Fruit fly (Drosophila melanogaster): Measurements from ENCODE around the gene lin-52.

lin-52 gene

dm6 chrX:5735268-5735941 is 19.4 kb downstream of the lin-52 start (continued):
- TF ChIP-seq lz (GFP tag; optimal IDR thresholded peaks at IDR 0.05) (peak; percentile 94), Sox14 (GFP tag; optimal IDR thresholded peaks at IDR 0.05) (peak; percentile 92), Sox102F (GFP tag; optimal IDR thresholded peaks at IDR 0.05) (peak; percentile 92), CG6854 (GFP tag; optimal IDR thresholded peaks at IDR 0.05) (no peak), Met (GFP tag; optimal IDR thresholded peaks at IDR 0.05) (peak; percentile 95), Eip78C (GFP tag) (peak; percentile 98), eg (GFP tag; IDR thresholded peaks at IDR 0.05) (peak; percentile 93), CG11902 (GFP tag; optimal IDR thresholded peaks at IDR 0.05) (peak; percentile 72), Lpt (GFP tag; optimal IDR thresholded peaks at IDR 0.05) (peak; percentile 78), fd59A (GFP tag; optimal IDR thresholded peaks at IDR 0.05) (peak; percentile 81), vri (GFP tag; optimal IDR thresholded peaks at IDR 0.05) (peak; percentile 49), achi (GFP tag; optimal IDR thresholded peaks at IDR 0.05) (peak; percentile 89), CG16779 (tag; optimal IDR thresholded peaks at IDR 0.05) (peak; percentile 71), Eip93F (GFP tag; optimal IDR thresholded peaks at IDR 0.05) (peak; percentile 74), CG6163 (GFP tag; IDR thresholded peaks at IDR 0.05) (peak; percentile 95), CG10669 (GFP tag; optimal IDR thresholded peaks at IDR 0.05) (peak; percentile 83), pdm3 (GFP tag; optimal IDR thresholded peaks at IDR 0.05) (peak; percentile 95)

- TF ChIP-seq Sox15 (GFP tag; optimal IDR thresholded peaks at IDR 0.05) = no peak
- no peak for TF ChIP-seq Eip78C (GFP tag)
- TF ChIP-seq Eip93F (GFP tag; optimal IDR thresholded peaks at IDR 0.05) = no peak
- no peak for TF ChIP-seq dac (GFP tag; optimal IDR thresholded peaks at IDR 0.05)
- no peak for TF ChIP-seq Hr38 (GFP tag; optimal IDR thresholded peaks at IDR 0.05)
- TF ChIP-seq Sox102F (GFP tag; optimal IDR thresholded peaks at IDR 0.05) = no peak
- TF ChIP-seq CG34406 (GFP tag; optimal IDR thresholded peaks at IDR 0.05) = no peak
- no peak for TF ChIP-seq achi (GFP tag; optimal IDR thresholded peaks at IDR 0.05)
- TF ChIP-seq net (GFP tag; optimal IDR thresholded peaks at IDR 0.05) = no peak
- TF ChIP-seq ss (GFP tag; optimal IDR thresholded peaks at IDR 0.05) = no peak
These were observed 22.3 kb downstream of the lin-52 start, which contains the start of gene CG15773 for dm6 chrX:5732440-5732839. TSS of gene CG15773 (plus strand) at chrX:5732740.

dm6 chrX:5724744-5725185 is 30.0 kb downstream of the lin-52 start:
- TF ChIP-seq Ets96B (tag; optimal IDR thresholded peaks at IDR 0.05) = peak; percentile 78
- TF ChIP-seq pdm3 (GFP tag; optimal IDR thresholded peaks at IDR 0.05) = peak; percentile 90
- peak; percentile 63 for TF ChIP-seq CG31627 (GFP tag; optimal IDR thresholded peaks at IDR 0.05)
- peak; percentile 78 for TF ChIP-seq topi (GFP tag; optimal IDR thresholded peaks at IDR 0.05)
- no peak for TF ChIP-seq CG6854 (GFP tag; optimal IDR thresholded peaks at IDR 0.05)
- TF ChIP-seq esn (GFP tag; optimal IDR thresholded peaks at IDR 0.05) = peak; percentile 76
- peak; percentile 80 for TF ChIP-seq CG10669 (GFP tag; optimal IDR thresholded peaks at IDR 0.05)
- TF ChIP-seq vri (GFP tag; optimal IDR thresholded peaks at IDR 0.05) = peak; percentile 43
- TF ChIP-seq CG10631 (GFP tag; optimal IDR thresholded peaks at IDR 0.05) = peak; percentile 87
- TF ChIP-seq OdsH (GFP tag; optimal IDR thresholded peaks at IDR 0.05) = peak; percentile 90
- peak; percentile 88 for TF ChIP-seq Gug (GFP tag; IDR thresholded peaks at IDR 0.05)
- TF ChIP-seq CG34406 (GFP tag; optimal IDR thresholded peaks at IDR 0.05) = peak; percentile 75
- peak; percentile 73 for TF ChIP-seq cyc (GFP tag; optimal IDR thresholded peaks at IDR 0.05)
- peak; percentile 89 for TF ChIP-seq Sox14 (GFP tag; optimal IDR thresholded peaks at IDR 0.05)
- peak; percentile 35 for TF ChIP-seq CG16779 (tag; optimal IDR thresholded peaks at IDR 0.05)
- TF ChIP-seq Eip75B (GFP tag; optimal IDR thresholded peaks at IDR 0.05) = peak; percentile 87
- peak; percentile 94 for TF ChIP-seq CG32006 (GFP tag; optimal IDR thresholded peaks at IDR 0.05)
- peak; percentile 76 for TF ChIP-seq Hr39 (GFP tag; optimal IDR thresholded peaks at IDR 0.05)
- TF ChIP-seq fkh (GFP tag; optimal IDR thresholded peaks at IDR 0.05) = peak; percentile 83
- TF ChIP-seq CG6276 (GFP tag; optimal IDR thresholded peaks at IDR 0.05) = peak; percentile 87
- peak; percentile 55 for TF ChIP-seq Smox (GFP tag; optimal IDR thresholded peaks at IDR 0.05)
- TF ChIP-seq Eip93F (GFP tag; optimal IDR thresholded peaks at IDR 0.05) = no peak
- peak; percentile 94 for TF ChIP-seq Hr4 (GFP tag; optimal IDR thresholded peaks at IDR 0.05)
- TF ChIP-seq Lpt (GFP tag; optimal IDR thresholded peaks at IDR 0.05) = peak; percentile 91
- peak; percentile 87 for TF ChIP-seq achi (GFP tag; optimal IDR thresholded peaks at IDR 0.05)
- TF ChIP-seq Ets21C (GFP tag; optimal IDR thresholded peaks at IDR 0.05) = peak; percentile 46
- peak; percentile 59 for TF ChIP-seq CG11902 (GFP tag; optimal IDR thresholded peaks at IDR 0.05)
- peak; percentile 89 for TF ChIP-seq CG4318 (GFP tag; optimal IDR thresholded peaks at IDR 0.05)
- TF ChIP-seq fd59A (GFP tag; optimal IDR thresholded peaks at IDR 0.05) = peak; percentile 76
- peak; percentile 93 for TF ChIP-seq CG6163 (GFP tag; IDR thresholded peaks at IDR 0.05)
- peak; percentile 68 for TF ChIP-seq spab (GFP tag; optimal IDR thresholded peaks at IDR 0.05)
- TF ChIP-seq CG11762 (GFP tag; optimal IDR thresholded peaks at IDR 0.05; ENCODE audit: insufficient read depth) = peak; percentile 80
- TF ChIP-seq CG6792 (GFP tag; optimal IDR thresholded peaks at IDR 0.05) = peak; percentile 81
- TF ChIP-seq CG8632 (GFP tag; optimal IDR thresholded peaks at IDR 0.05) = peak; percentile 77
